Worm (Caenorhabditis elegans) whole organism, young adult: ENCODE measurements around the gene col-159.

Experiments
- aptf-3 ChIP-seq: fragments of 200-800 bp; sonication (Bioruptor generic); IDR thresholded peaks from 2 replicates; pipeline ENCODE4 v1.3.6; 2022; ENCODE audit warnings: missing genetic modification characterization, missing compliant biosample characterization
- pha-4 ChIP-seq: fragments of 150-350 bp; sonication (generic microtip); optimal IDR thresholded peaks from 2 replicates; lab custom pipeline; 2014; ENCODE audit warnings: missing biosample characterization, missing genetic modification reagents, missing genetic modification characterization

- TF ChIP-seq pha-4 (tag; lab: Kevin White, UChicago), result no peak
- no peak for TF ChIP-seq aptf-3 (GFP tag; lab: Robert Waterston, UW)
Observed at ce11 chrV:13162885-13163284, 39.1 kb downstream of the col-159 start.
